Fruit fly (Drosophila melanogaster): ENCODE data around the gene hiw.

The hiw gene

dm6 chrX:15076038-15076575 lies 12.9 kb upstream of the hiw start, which contains the start of gene Lsd-2 (continued):
- TF ChIP-seq fd64A (GFP tag; optimal IDR thresholded peaks at IDR 0.05) (no peak), CG18764 (GFP tag; optimal IDR thresholded peaks at IDR 0.05) (no peak), dmrt99B (tag; optimal IDR thresholded peaks at IDR 0.05) (no peak), CG11247 (GFP tag; IDR thresholded peaks at IDR 0.05) (0 out of 2 replicates have a peak, but pooled peaks have one; percentile 37), HHEX (GFP tag; optimal IDR thresholded peaks at IDR 0.05) (peak; percentile 24), Kr (GFP tag; optimal IDR thresholded peaks at IDR 0.05) (no peak), p53 (GFP tag; optimal IDR thresholded peaks at IDR 0.05) (peak; percentile 79), CG7357 (GFP tag; IDR thresholded peaks at IDR 0.05) (no peak), Xrp1 (GFP tag; IDR thresholded peaks at IDR 0.05) (peak; percentile 12; the same call in 1 of the 2 replicates), CrebB (tag; optimal IDR thresholded peaks at IDR 0.05) (no peak), yki (optimal IDR thresholded peaks at IDR 0.05) (no peak), B-H1 (GFP tag; IDR thresholded peaks at IDR 0.05) (no peak), prd (optimal IDR thresholded peaks at IDR 0.05) (no peak), prd (GFP tag; IDR thresholded peaks at IDR 0.05) (peak; percentile 39; the same call in 2 of the 3 replicates), CG16815 (GFP tag; optimal IDR thresholded peaks at IDR 0.05) (no peak), wek (GFP tag; optimal IDR thresholded peaks at IDR 0.05) (no peak), ftz-f1 (GFP tag; optimal IDR thresholded peaks at IDR 0.05) (peak; percentile 27), Oli (tag; optimal IDR thresholded peaks at IDR 0.05) (peak; percentile 34), CG17612 (GFP tag; IDR thresholded peaks at IDR 0.05) (no peak), chinmo (GFP tag; IDR thresholded peaks at IDR 0.05; ENCODE audit: partially characterized antibody) (peak; percentile 60; the same call in 1 of the 4 replicates), croc (GFP tag; conservative IDR thresholded peaks at IDR 0.05) (no peak), Dek (tag; optimal IDR thresholded peaks at IDR 0.05) (no peak), sisA (GFP tag; IDR thresholded peaks at IDR 0.05) (0 out of 2 replicates have a peak, but pooled peaks have one; percentile 13), crol (GFP tag; IDR thresholded peaks at IDR 0.05) (no peak), CG10565 (GFP tag; optimal IDR thresholded peaks at IDR 0.05) (no peak), cad (GFP tag; optimal IDR thresholded peaks at IDR 0.05) (no peak), CG15073 (GFP tag; optimal IDR thresholded peaks at IDR 0.05) (no peak), CG7556 (GFP tag; optimal IDR thresholded peaks at IDR 0.05) (peak; percentile 10), so (GFP tag; IDR thresholded peaks at IDR 0.05) (no peak), sens-2 (GFP tag; IDR thresholded peaks at IDR 0.05) (no peak), kah (GFP tag; optimal IDR thresholded peaks at IDR 0.05) (no peak), Mes4 (GFP tag; optimal IDR thresholded peaks at IDR 0.05) (no peak), dati (GFP tag; IDR thresholded peaks at IDR 0.05) (no peak), CG2712 (tag; optimal IDR thresholded peaks at IDR 0.05) (no peak), ttk (GFP tag; IDR thresholded peaks at IDR 0.05) (no peak), HmgD (GFP tag; optimal IDR thresholded peaks at IDR 0.05) (peak; percentile 44), gsb (GFP tag; IDR thresholded peaks at IDR 0.05) (no peak), CG2116 (GFP tag; optimal IDR thresholded peaks at IDR 0.05) (no peak), Meics (GFP tag; optimal IDR thresholded peaks at IDR 0.05) (no peak), otp (GFP tag; IDR thresholded peaks at IDR 0.05) (0 out of 3 replicates have a peak, but pooled peaks have one; percentile 26), CG1603 (tag; optimal IDR thresholded peaks at IDR 0.05) (peak; percentile 20), sug (tag; optimal IDR thresholded peaks at IDR 0.05) (peak; percentile 29), jing (GFP tag; optimal IDR thresholded peaks at IDR 0.05) (no peak), ara (GFP tag; IDR thresholded peaks at IDR 0.05) (0 out of 2 replicates have a peak, but pooled peaks have one; percentile 6), CG9437 (GFP tag; optimal IDR thresholded peaks at IDR 0.05) (peak; percentile 25), shn (GFP tag; optimal IDR thresholded peaks at IDR 0.05) (peak; percentile 15), cas (GFP tag; IDR thresholded peaks at IDR 0.05) (no peak), CG10147 (GFP tag; optimal IDR thresholded peaks at IDR 0.05) (no peak), amos (GFP tag; IDR thresholded peaks at IDR 0.05; ENCODE audit: partially characterized antibody) (peak; percentile 46; the same call in 1 of the 2 replicates), Nf-YA (GFP tag; IDR thresholded peaks at IDR 0.05) (no peak), CG12744 (GFP tag; optimal IDR thresholded peaks at IDR 0.05) (no peak), kni (GFP tag; optimal IDR thresholded peaks at IDR 0.05) (peak; percentile 24)
